Fruit fly (Drosophila melanogaster) whole organism: ENCODE measurements around the gene ppk31.

ENCODE experiments used
- CG8478 ChIP-seq: fragments of >200 bp; optimal IDR thresholded peaks from 2 replicates; lab custom pipeline; 2018; ENCODE audit warnings: inconsistent platforms
- Dll ChIP-seq: fragments of >200 bp; optimal IDR thresholded peaks from 2 replicates; lab custom pipeline; 2017
- EcR ChIP-seq, 2 experiments: fragments of >200 bp; optimal IDR thresholded peaks; 2 replicates each; lab custom pipeline; 2017; ENCODE audit warnings: missing biosample characterization in 2 of 2, missing genetic modification characterization in 2 of 2, missing genetic modification reagents in 2 of 2
- pan ChIP-seq: fragments of >200 bp; optimal IDR thresholded peaks from 2 replicates; lab custom pipeline; 2017
- psq ChIP-seq: fragments of >200 bp; optimal IDR thresholded peaks from 2 replicates; lab custom pipeline; 2017
- usp ChIP-seq: fragments of >200 bp; optimal IDR thresholded peaks from 2 replicates; lab custom pipeline; 2017; ENCODE audit warnings: missing biosample characterization, missing genetic modification characterization, mixed read lengths

- TF ChIP-seq CG8478 (lab: Kevin White, UChicago) (no peak), pan (lab: Kevin White, UChicago) (no peak), Dll (lab: Kevin White, UChicago) (no peak), usp (GFP tag; lab: Kevin White, UChicago) (no peak), psq (lab: Kevin White, UChicago) (no peak), EcR (GFP tag; optimal IDR thresholded peaks at IDR 0.05; lab: Kevin White, UChicago) (no peak)
Observed at dm6 chr3R:27124588-27124987, 38.3 kb upstream of the ppk31 start, which contains the start of gene CG6059.
